Fruit fly (Drosophila melanogaster) whole organism, adult: ENCODE data around the gene Osi8.

Source experiments
- CG1620 ChIP-seq: fragments of 200-800 bp; sonication (Bioruptor generic); optimal IDR thresholded peaks from 2 replicates; lab custom pipeline; 2016; ENCODE audit warnings: missing biosample characterization, missing genetic modification characterization
- CG33017 ChIP-seq: fragments of 200-800 bp; sonication (Bioruptor generic); optimal IDR thresholded peaks from 2 replicates; lab custom pipeline; 2018; ENCODE audit warnings: missing biosample characterization, mild to moderate bottlenecking, missing genetic modification characterization, moderate library complexity
- CG5204 ChIP-seq: fragments of 200-800 bp; sonication (Bioruptor generic); optimal IDR thresholded peaks from 2 replicates; lab custom pipeline; 2016; ENCODE audit warnings: missing biosample characterization, missing genetic modification characterization
- CG7045 ChIP-seq: fragments of 200-800 bp; sonication (Bioruptor generic); optimal IDR thresholded peaks from 2 replicates; lab custom pipeline; 2017; ENCODE audit warnings: missing biosample characterization, mild to moderate bottlenecking, missing genetic modification characterization
- CG7101 ChIP-seq: fragments of 200-800 bp; sonication (Bioruptor generic); optimal IDR thresholded peaks from 2 replicates; lab custom pipeline; 2018; ENCODE audit warnings: missing biosample characterization, mild to moderate bottlenecking, missing genetic modification characterization, moderate library complexity
- Hr96 ChIP-seq: fragments of 200-800 bp; sonication (Bioruptor generic); optimal IDR thresholded peaks from 2 replicates; lab custom pipeline; 2016; ENCODE audit warnings: missing biosample characterization, missing genetic modification characterization
- bab1 ChIP-seq: fragments of 200-800 bp; sonication (Bioruptor generic); optimal IDR thresholded peaks from 3 replicates; lab custom pipeline; 2019; ENCODE audit warnings: missing biosample characterization, mild to moderate bottlenecking, missing genetic modification characterization, moderate library complexity
- cic ChIP-seq: fragments of 200-800 bp; sonication (Bioruptor generic); optimal IDR thresholded peaks from 2 replicates; lab custom pipeline; 2017; ENCODE audit warnings: missing biosample characterization, mild to moderate bottlenecking, missing genetic modification characterization, moderate library complexity
- kay ChIP-seq: fragments of 200-800 bp; sonication (Bioruptor generic); peaks from one replicate; lab custom pipeline; 2016; ENCODE audit warnings: missing biosample characterization, missing genetic modification characterization, borderline replicate concordance
- pad ChIP-seq: fragments of 200-800 bp; sonication (Bioruptor generic); optimal IDR thresholded peaks from 3 replicates; lab custom pipeline; 2017; ENCODE audit warnings: missing biosample characterization, missing genetic modification characterization, mild to moderate bottlenecking, moderate library complexity, missing genetic modification reagents
- tj ChIP-seq: fragments of 200-800 bp; sonication (Bioruptor generic); optimal IDR thresholded peaks from 3 replicates; lab custom pipeline; 2017; ENCODE audit warnings: missing biosample characterization, mild to moderate bottlenecking, missing genetic modification characterization, moderate library complexity
- toe ChIP-seq: fragments of 200-800 bp; sonication (Bioruptor generic); optimal IDR thresholded peaks from 2 replicates; lab custom pipeline; 2016; ENCODE audit warnings: missing biosample characterization, missing genetic modification characterization

DNA sequence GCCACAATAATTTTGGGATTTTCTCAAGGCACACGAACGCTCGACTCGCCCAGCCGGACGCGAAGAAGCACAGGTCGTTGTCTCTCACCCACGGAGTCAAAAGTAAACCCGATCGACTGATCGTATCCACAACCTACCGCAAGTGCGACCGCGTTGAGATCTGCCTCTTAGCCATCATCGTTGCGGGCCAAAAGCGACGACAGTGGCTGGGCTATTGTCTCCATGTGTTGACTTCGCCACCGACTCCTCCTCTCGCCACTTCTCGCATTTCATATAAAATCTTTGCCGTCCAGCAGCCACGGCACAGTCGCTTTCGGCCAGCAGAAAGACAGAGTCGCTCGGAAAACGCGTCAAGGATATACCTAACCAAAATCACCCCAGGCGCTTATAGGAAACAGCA is 45.9 kb upstream of the Osi8 start, which contains the start of gene Osi2:
- TF ChIP-seq kay (GFP tag; lab: Kevin White, UChicago): no peak
- TF ChIP-seq bab1 (GFP tag; lab: Kevin White, UChicago): no peak
- TF ChIP-seq cic (GFP tag; lab: Kevin White, UChicago): no peak
- TF ChIP-seq CG1620: no peak
- no peak for TF ChIP-seq toe (GFP tag; lab: Kevin White, UChicago)
- TF ChIP-seq CG7101 (tag; lab: Kevin White, UChicago): no peak
- no peak for TF ChIP-seq CG5204 (GFP tag; lab: Kevin White, UChicago)
- no peak for TF ChIP-seq pad (GFP tag; lab: Kevin White, UChicago)
- TF ChIP-seq CG7045: no peak
- no peak for TF ChIP-seq tj (GFP tag; lab: Kevin White, UChicago)
- TF ChIP-seq CG33017: no peak
- TF ChIP-seq Hr96 (GFP tag; lab: Kevin White, UChicago): no peak
